Fruit fly (Drosophila melanogaster) whole organism, wandering third instar larva: ENCODE data around the gene CG13896.

Experiments used
- Hr83 ChIP-seq: fragments of 200-300 bp; sonication (Bioruptor generic); optimal IDR thresholded peaks from 2 replicates; lab custom pipeline; 2016; ENCODE audit warnings: missing biosample characterization, mild to moderate bottlenecking, missing genetic modification characterization, moderate library complexity; ENCODE audit not compliant: poor library complexity, severe bottlenecking
- br ChIP-seq: fragments of 200-800 bp; sonication (Bioruptor generic); optimal IDR thresholded peaks from 2 replicates; lab custom pipeline; 2016; ENCODE audit warnings: missing biosample characterization, missing genetic modification characterization
- h ChIP-seq: fragments of 200-800 bp; sonication (Bioruptor generic); optimal IDR thresholded peaks from 3 replicates; lab custom pipeline; 2016; ENCODE audit warnings: missing biosample characterization, mild to moderate bottlenecking, missing genetic modification characterization
- sage ChIP-seq: fragments of 200-800 bp; sonication (Bioruptor generic); optimal IDR thresholded peaks from 2 replicates; lab custom pipeline; 2016; ENCODE audit warnings: missing biosample characterization, mild to moderate bottlenecking, missing genetic modification characterization

- TF ChIP-seq Hr83 (GFP tag; lab: Kevin White, UChicago) (peak; percentile 98), br (GFP tag; lab: Kevin White, UChicago) (peak; percentile 86), h (GFP tag; lab: Kevin White, UChicago) (peak; percentile 89), sage (GFP tag; lab: Kevin White, UChicago) (no peak)
Observed at dm6 chr3L:711839-712553, at the start of gene CG13896.
